Comparison of ENCODE assay signal across 2 fruit fly cellular contexts in the genomic region with DNA sequence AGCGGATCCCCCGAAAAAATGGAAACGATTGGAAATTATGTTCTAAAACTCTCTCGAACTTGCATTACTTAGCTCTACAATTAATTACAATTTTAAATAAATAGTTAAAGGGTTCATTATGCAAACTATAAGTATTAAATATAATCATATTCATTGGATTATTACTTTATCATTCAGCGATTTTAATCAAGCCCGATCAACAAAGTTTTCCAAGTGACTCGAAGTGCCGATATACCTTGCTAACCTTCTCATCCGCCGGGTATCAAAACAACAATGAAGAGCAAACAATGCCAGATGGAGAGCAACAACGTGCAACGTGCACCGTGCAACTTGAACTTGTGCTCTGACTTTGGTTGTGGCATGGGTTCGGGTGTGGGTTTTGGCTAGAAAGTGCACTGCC.
TF ChIP-seq lines count a peak whose summit lies in the region.

No protein-coding gene starts in this region.

TF ChIP-seq in whole organism, embryonic, 481 proteins besides CTCF, POLR2A, EP300 and RAD21 (continued from another document and continues in another):
- TF ChIP-seq dysf (GFP tag; IDR thresholded peaks at IDR 0.05; lab: Robert Waterston, UW): 0 out of 3 replicates have a peak, but pooled peaks have one; percentile 20
- TF ChIP-seq CG17829 (tag; optimal IDR thresholded peaks at IDR 0.05; lab: Kevin White, UChicago): peak; percentile 85
- TF ChIP-seq oc (tag; optimal IDR thresholded peaks at IDR 0.05; lab: Kevin White, UChicago): peak; percentile 41
- peak; percentile 89 for TF ChIP-seq ara (GFP tag; IDR thresholded peaks at IDR 0.05; lab: Robert Waterston, UW)
- peak; percentile 11 for TF ChIP-seq Hsf (GFP tag; optimal IDR thresholded peaks at IDR 0.05; lab: Kevin White, UChicago)
- peak; percentile 67; the same call in 2 of the 3 replicates for TF ChIP-seq ci (GFP tag; IDR thresholded peaks at IDR 0.05; lab: Robert Waterston, UW)
- no peak for TF ChIP-seq YL-1 (GFP tag; optimal IDR thresholded peaks at IDR 0.05; lab: Kevin White, UChicago)
- TF ChIP-seq CG32772 (GFP tag; IDR thresholded peaks at IDR 0.05; lab: Robert Waterston, UW): peak; percentile 61
- no peak for TF ChIP-seq hkb (optimal IDR thresholded peaks at IDR 0.05; lab: Kevin White, UChicago)
- peak; percentile 58 for TF ChIP-seq hkb (GFP tag; IDR thresholded peaks at IDR 0.05; lab: Robert Waterston, UW)
- TF ChIP-seq CG4424 (GFP tag; optimal IDR thresholded peaks at IDR 0.05; lab: Kevin White, UChicago): peak; percentile 80
- TF ChIP-seq CG18476 (GFP tag; optimal IDR thresholded peaks at IDR 0.05; lab: Kevin White, UChicago): peak; percentile 2
- TF ChIP-seq Eip74EF (GFP tag; optimal IDR thresholded peaks at IDR 0.05; lab: Kevin White, UChicago): peak in 1 of 2 experiments; percentile 3
- TF ChIP-seq CG17361 (GFP tag; IDR thresholded peaks at IDR 0.05; lab: Robert Waterston, UW): peak; percentile 51; the same call in 2 of the 3 replicates
- TF ChIP-seq gem (tag; optimal IDR thresholded peaks at IDR 0.05; lab: Kevin White, UChicago): peak; percentile 81
- peak; percentile 43; the same call in 1 of the 3 replicates for TF ChIP-seq ken (GFP tag; IDR thresholded peaks at IDR 0.05; lab: Robert Waterston, UW)
- peak; percentile 46 for TF ChIP-seq CG10654 (GFP tag; optimal IDR thresholded peaks at IDR 0.05; lab: Kevin White, UChicago)
- TF ChIP-seq CG1603 (tag; optimal IDR thresholded peaks at IDR 0.05; lab: Kevin White, UChicago): peak; percentile 73
- peak; percentile 31 for TF ChIP-seq CG13424 (tag; optimal IDR thresholded peaks at IDR 0.05; lab: Kevin White, UChicago)
- TF ChIP-seq CG12391 (tag; optimal IDR thresholded peaks at IDR 0.05; lab: Kevin White, UChicago): peak; percentile 71
- TF ChIP-seq ERR (GFP tag; optimal IDR thresholded peaks at IDR 0.05; lab: Kevin White, UChicago): no peak
- peak; percentile 45 for TF ChIP-seq CG6272 (GFP tag; IDR thresholded peaks at IDR 0.05; lab: Robert Waterston, UW)
- peak; percentile 20 for TF ChIP-seq ac (GFP tag; optimal IDR thresholded peaks at IDR 0.05; lab: Kevin White, UChicago)
- TF ChIP-seq CG9932 (GFP tag; IDR thresholded peaks at IDR 0.05; lab: Robert Waterston, UW): no peak
- no peak for TF ChIP-seq ash1 (GFP tag; optimal IDR thresholded peaks at IDR 0.05; lab: Kevin White, UChicago)
- TF ChIP-seq CG17328 (GFP tag; IDR thresholded peaks at IDR 0.05; lab: Robert Waterston, UW): peak; percentile 67
- peak; percentile 91 for TF ChIP-seq Xrp1 (GFP tag; IDR thresholded peaks at IDR 0.05; lab: Robert Waterston, UW)
- TF ChIP-seq HLH3B (GFP tag; IDR thresholded peaks at IDR 0.05; lab: Robert Waterston, UW): 0 out of 2 replicates have a peak, but pooled peaks have one; percentile 36
- TF ChIP-seq Ets65A (GFP tag; lab: Kevin White, UChicago): peak; percentile 48
- TF ChIP-seq CG5245 (GFP tag; optimal IDR thresholded peaks at IDR 0.05; lab: Kevin White, UChicago): peak; percentile 44
- peak; percentile 2 to 82 for TF ChIP-seq bsh (GFP tag; optimal IDR thresholded peaks at IDR 0.05; lab: Kevin White, UChicago)
- TF ChIP-seq CG9437 (GFP tag; optimal IDR thresholded peaks at IDR 0.05; lab: Kevin White, UChicago): no peak
- peak; percentile 16; the same call in 1 of the 2 replicates for TF ChIP-seq Nf-YA (GFP tag; IDR thresholded peaks at IDR 0.05; lab: Robert Waterston, UW)
- TF ChIP-seq Stat92E (GFP tag; optimal IDR thresholded peaks at IDR 0.05; lab: Kevin White, UChicago): peak in 1 of 3 experiments; percentile 42
- TF ChIP-seq C15 (GFP tag; IDR thresholded peaks at IDR 0.05; lab: Robert Waterston, UW): no peak
- TF ChIP-seq mam (GFP tag; optimal IDR thresholded peaks at IDR 0.05; lab: Kevin White, UChicago): no peak
- peak; percentile 82 for TF ChIP-seq vvl (GFP tag; IDR thresholded peaks at IDR 0.05; lab: Robert Waterston, UW)
- TF ChIP-seq Asciz (GFP tag; optimal IDR thresholded peaks at IDR 0.05; lab: Kevin White, UChicago): peak; percentile 16
- TF ChIP-seq Med (GFP tag; lab: Kevin White, UChicago): peak; percentile 63
- peak; percentile 68 for TF ChIP-seq nmo (GFP tag; optimal IDR thresholded peaks at IDR 0.05; lab: Kevin White, UChicago)
- no peak for TF ChIP-seq D (optimal IDR thresholded peaks at IDR 0.05; lab: Kevin White, UChicago)
- peak; percentile 79 for TF ChIP-seq D (GFP tag; optimal IDR thresholded peaks at IDR 0.05; lab: Kevin White, UChicago)
- TF ChIP-seq wor (GFP tag; IDR thresholded peaks at IDR 0.05; lab: Robert Waterston, UW): peak; percentile 14; the same call in 1 of the 2 replicates
- peak; percentile 78 for TF ChIP-seq phol (tag; optimal IDR thresholded peaks at IDR 0.05; lab: Kevin White, UChicago)
- peak; percentile 67 for TF ChIP-seq row (GFP tag; IDR thresholded peaks at IDR 0.05; lab: Robert Waterston, UW)
- TF ChIP-seq HLHmδ (GFP tag; optimal IDR thresholded peaks at IDR 0.05; lab: Kevin White, UChicago): no peak
- no peak for TF ChIP-seq zf30C (GFP tag; optimal IDR thresholded peaks at IDR 0.05; lab: Kevin White, UChicago)
- TF ChIP-seq crp (GFP tag; optimal IDR thresholded peaks at IDR 0.05; lab: Kevin White, UChicago): no peak
- peak; percentile 66 for TF ChIP-seq CG7839 (tag; optimal IDR thresholded peaks at IDR 0.05; lab: Kevin White, UChicago)
- peak; percentile 20 for TF ChIP-seq CG30431 (GFP tag; optimal IDR thresholded peaks at IDR 0.05; lab: Kevin White, UChicago)
- TF ChIP-seq Sox100B (GFP tag; optimal IDR thresholded peaks at IDR 0.05; lab: Kevin White, UChicago): peak; percentile 25
- TF ChIP-seq gsb-n (tag; optimal IDR thresholded peaks at IDR 0.05; lab: Kevin White, UChicago): peak; percentile 64
- peak; percentile 14 for TF ChIP-seq Nf-YB (GFP tag; optimal IDR thresholded peaks at IDR 0.05; lab: Kevin White, UChicago)
- TF ChIP-seq CG2202 (tag; optimal IDR thresholded peaks at IDR 0.05; lab: Kevin White, UChicago): peak; percentile 73
- 0 out of 2 replicates have a peak, but pooled peaks have one; percentile 8 for TF ChIP-seq CG31224 (GFP tag; IDR thresholded peaks at IDR 0.05; lab: Robert Waterston, UW)
- TF ChIP-seq CG1529 (GFP tag; optimal IDR thresholded peaks at IDR 0.05; lab: Kevin White, UChicago): peak; percentile 45
- TF ChIP-seq CG10979 (tag; optimal IDR thresholded peaks at IDR 0.05; lab: Kevin White, UChicago): peak; percentile 85
- TF ChIP-seq MTF-1 (GFP tag; optimal IDR thresholded peaks at IDR 0.05; lab: Kevin White, UChicago; ENCODE audit: borderline replicate concordance): peak; percentile 24
- no peak for TF ChIP-seq bcd (GFP tag; optimal IDR thresholded peaks at IDR 0.05; lab: Kevin White, UChicago)
- peak; percentile 0 for TF ChIP-seq odd (GFP tag; optimal IDR thresholded peaks at IDR 0.05; lab: Kevin White, UChicago)
- peak; percentile 69; the same call in 1 of the 2 replicates for TF ChIP-seq Awh (GFP tag; IDR thresholded peaks at IDR 0.05; lab: Robert Waterston, UW)
- TF ChIP-seq CG3726 (GFP tag; IDR thresholded peaks at IDR 0.05; lab: Robert Waterston, UW): no peak
- TF ChIP-seq zen (tag; optimal IDR thresholded peaks at IDR 0.05; lab: Kevin White, UChicago): peak; percentile 72

TF ChIP-seq in whole organism, prepupa, 60 proteins besides CTCF, POLR2A, EP300 and RAD21 (continued from another document):
- TF ChIP-seq CG8632 (GFP tag; optimal IDR thresholded peaks at IDR 0.05; lab: Kevin White, UChicago): peak; percentile 12
- peak; percentile 13 for TF ChIP-seq dac (GFP tag; optimal IDR thresholded peaks at IDR 0.05; lab: Kevin White, UChicago)
- peak; percentile 8 for TF ChIP-seq CG4318 (GFP tag; optimal IDR thresholded peaks at IDR 0.05; lab: Kevin White, UChicago)
- no peak for TF ChIP-seq Gug (GFP tag; IDR thresholded peaks at IDR 0.05; lab: Robert Waterston, UW)
- peak; percentile 23 for TF ChIP-seq Sox102F (GFP tag; optimal IDR thresholded peaks at IDR 0.05; lab: Kevin White, UChicago)
- peak; percentile 88 for TF ChIP-seq Eip78C (GFP tag; lab: Kevin White, UChicago)
- peak; percentile 5 for TF ChIP-seq CG11902 (GFP tag; optimal IDR thresholded peaks at IDR 0.05; lab: Kevin White, UChicago)
- TF ChIP-seq vri (GFP tag; optimal IDR thresholded peaks at IDR 0.05; lab: Kevin White, UChicago): peak; percentile 3
- TF ChIP-seq CG11762 (GFP tag; optimal IDR thresholded peaks at IDR 0.05; lab: Kevin White, UChicago; ENCODE audit: insufficient read depth): peak; percentile 22
- TF ChIP-seq spab (GFP tag; optimal IDR thresholded peaks at IDR 0.05; lab: Kevin White, UChicago): peak; percentile 58
- no peak for TF ChIP-seq CG16779 (tag; optimal IDR thresholded peaks at IDR 0.05; lab: Kevin White, UChicago)
- TF ChIP-seq Hr39 (GFP tag; optimal IDR thresholded peaks at IDR 0.05; lab: Kevin White, UChicago): peak; percentile 27
- TF ChIP-seq CG32006 (GFP tag; optimal IDR thresholded peaks at IDR 0.05; lab: Kevin White, UChicago): peak; percentile 26
- no peak for TF ChIP-seq Hr38 (GFP tag; optimal IDR thresholded peaks at IDR 0.05; lab: Kevin White, UChicago)
- TF ChIP-seq net (GFP tag; optimal IDR thresholded peaks at IDR 0.05; lab: Kevin White, UChicago): peak; percentile 2
- TF ChIP-seq esn (GFP tag; optimal IDR thresholded peaks at IDR 0.05; lab: Kevin White, UChicago): peak; percentile 55
- TF ChIP-seq Ets21C (GFP tag; optimal IDR thresholded peaks at IDR 0.05; lab: Kevin White, UChicago): no peak
- peak; percentile 36 for TF ChIP-seq CG3919 (GFP tag; optimal IDR thresholded peaks at IDR 0.05; lab: Kevin White, UChicago)
- peak in 1 of 2 experiments; percentile 27 for TF ChIP-seq salr (GFP tag; optimal IDR thresholded peaks at IDR 0.05; lab: Kevin White, UChicago)
- peak; percentile 74 for TF ChIP-seq CG15336 (GFP tag; IDR thresholded peaks at IDR 0.05; lab: Robert Waterston, UW)
- peak; percentile 64 for TF ChIP-seq CG6808 (GFP tag; optimal IDR thresholded peaks at IDR 0.05; lab: Kevin White, UChicago)
- TF ChIP-seq Hr4 (GFP tag; optimal IDR thresholded peaks at IDR 0.05; lab: Kevin White, UChicago): peak; percentile 48
- no peak for TF ChIP-seq CG6276 (GFP tag; optimal IDR thresholded peaks at IDR 0.05; lab: Kevin White, UChicago)
- peak; percentile 81 for TF ChIP-seq svp (GFP tag; lab: Kevin White, UChicago)
- TF ChIP-seq Sox14 (GFP tag; optimal IDR thresholded peaks at IDR 0.05; lab: Kevin White, UChicago): peak; percentile 54
- TF ChIP-seq fkh (GFP tag; optimal IDR thresholded peaks at IDR 0.05; lab: Kevin White, UChicago): peak; percentile 55
- peak; percentile 49; the same call in 2 of the 3 replicates for TF ChIP-seq CG8119 (GFP tag; IDR thresholded peaks at IDR 0.05; lab: Robert Waterston, UW)
- TF ChIP-seq pdm3 (GFP tag; optimal IDR thresholded peaks at IDR 0.05; lab: Kevin White, UChicago): peak; percentile 43
- TF ChIP-seq achi (GFP tag; optimal IDR thresholded peaks at IDR 0.05; lab: Kevin White, UChicago): peak; percentile 43
- TF ChIP-seq CG1621 (tag; optimal IDR thresholded peaks at IDR 0.05; lab: Kevin White, UChicago): peak; percentile 6
- TF ChIP-seq Lpt (GFP tag; optimal IDR thresholded peaks at IDR 0.05; lab: Kevin White, UChicago): peak; percentile 34
- TF ChIP-seq eg (GFP tag; IDR thresholded peaks at IDR 0.05; lab: Robert Waterston, UW): peak; percentile 60; the same call in 2 of the 3 replicates
- peak; percentile 60 for TF ChIP-seq acj6 (GFP tag; optimal IDR thresholded peaks at IDR 0.05; lab: Kevin White, UChicago)
- peak; percentile 75 for TF ChIP-seq dsx (GFP tag; optimal IDR thresholded peaks at IDR 0.05; lab: Kevin White, UChicago; ENCODE audit: poor library complexity, severe bottlenecking)
- peak; percentile 67 for TF ChIP-seq Ets96B (tag; optimal IDR thresholded peaks at IDR 0.05; lab: Kevin White, UChicago)
- peak; percentile 65 for TF ChIP-seq CG10669 (GFP tag; optimal IDR thresholded peaks at IDR 0.05; lab: Kevin White, UChicago)
- peak; percentile 74 for TF ChIP-seq CG3032 (tag; optimal IDR thresholded peaks at IDR 0.05; lab: Kevin White, UChicago)
- TF ChIP-seq fd85E (GFP tag; optimal IDR thresholded peaks at IDR 0.05; lab: Kevin White, UChicago): no peak
